Fruit fly (Drosophila melanogaster) whole organism, embryonic: ENCODE results near the gene Usp30.

Experiments
- Abd-B ChIP-seq: fragments of 200-800 bp; sonication (Bioruptor generic); optimal IDR thresholded peaks from 2 replicates; lab custom pipeline; 2018; ENCODE audit warnings: missing biosample characterization, mild to moderate bottlenecking, missing genetic modification characterization, moderate library complexity
- Aef1 ChIP-seq: fragments of 200-800 bp; sonication (Bioruptor generic); IDR thresholded peaks from 3 replicates; pipeline ENCODE4 v1.3.6; 2022; ENCODE audit warnings: missing biosample characterization, missing genetic modification characterization
- Bgb ChIP-seq: fragments of 200-800 bp; sonication (Bioruptor generic); IDR thresholded peaks from 2 replicates; pipeline ENCODE4 v1.3.6; 2022; ENCODE audit warnings: missing biosample characterization, missing genetic modification characterization; ENCODE audit not compliant: partially characterized antibody
- CG1024 ChIP-seq: fragments of 200-800 bp; sonication (Bioruptor generic); IDR thresholded peaks from 2 replicates; pipeline ENCODE4 v1.3.6; 2022; ENCODE audit warnings: missing biosample characterization, missing genetic modification characterization
- CG10321 ChIP-seq: fragments of 200-800 bp; sonication (Bioruptor generic); IDR thresholded peaks from 2 replicates; pipeline ENCODE4 v1.3.6; 2022; ENCODE audit warnings: missing biosample characterization, missing genetic modification characterization
- CG10366 ChIP-seq: fragments of 200-800 bp; sonication (Bioruptor generic); IDR thresholded peaks from 2 replicates; pipeline ENCODE4 v1.3.6; 2022; ENCODE audit warnings: missing biosample characterization, missing genetic modification characterization
- CG10543 ChIP-seq: fragments of 200-800 bp; sonication (Bioruptor generic); optimal IDR thresholded peaks from 3 replicates; lab custom pipeline; 2017; ENCODE audit warnings: missing biosample characterization, mild to moderate bottlenecking, missing genetic modification characterization, moderate library complexity
- CG11247 ChIP-seq: fragments of 200-800 bp; sonication (Bioruptor generic); IDR thresholded peaks from 2 replicates; pipeline ENCODE4 v1.3.6; 2022; ENCODE audit warnings: missing biosample characterization, missing genetic modification characterization
- CG12659 ChIP-seq: fragments of 200-800 bp; sonication (Bioruptor generic); optimal IDR thresholded peaks from 3 replicates; lab custom pipeline; 2017; ENCODE audit warnings: mild to moderate bottlenecking, missing biosample characterization, missing genetic modification reagents, missing genetic modification characterization
- CG12942 ChIP-seq: fragments of 200-800 bp; sonication (Bioruptor generic); optimal IDR thresholded peaks from 3 replicates; lab custom pipeline; 2016; ENCODE audit warnings: missing biosample characterization, missing genetic modification characterization
- CG14014 ChIP-seq: fragments of 200-800 bp; sonication (Bioruptor generic); IDR thresholded peaks from 2 replicates; pipeline ENCODE4 v1.3.6; 2022; ENCODE audit warnings: missing biosample characterization, missing genetic modification characterization
- CG1647 ChIP-seq: fragments of 200-800 bp; sonication (Bioruptor generic); optimal IDR thresholded peaks from 3 replicates; lab custom pipeline; 2016; ENCODE audit warnings: missing biosample characterization, missing genetic modification characterization
- CG16779 ChIP-seq: fragments of 200-800 bp; sonication (Bioruptor generic); IDR thresholded peaks from 2 replicates; pipeline ENCODE4 v1.3.6; 2022; ENCODE audit warnings: missing biosample characterization, missing genetic modification characterization
- CG16863 ChIP-seq: fragments of 200-800 bp; sonication (Bioruptor generic); optimal IDR thresholded peaks from 3 replicates; lab custom pipeline; 2016; ENCODE audit warnings: missing biosample characterization, missing genetic modification characterization
- CG17359 ChIP-seq: fragments of 200-800 bp; sonication (Bioruptor generic); optimal IDR thresholded peaks from 3 replicates; lab custom pipeline; 2018; ENCODE audit warnings: missing biosample characterization, mild to moderate bottlenecking, missing genetic modification characterization, moderate library complexity
- CG2120 ChIP-seq: fragments of 200-800 bp; sonication (Bioruptor generic); optimal IDR thresholded peaks from 3 replicates; lab custom pipeline; 2016; ENCODE audit warnings: missing biosample characterization, missing genetic modification characterization
- CG2889 ChIP-seq: fragments of 200-800 bp; sonication (Bioruptor generic); IDR thresholded peaks from 3 replicates; pipeline ENCODE4 v1.3.6; 2022; ENCODE audit warnings: missing biosample characterization, missing genetic modification characterization
- CG42726 ChIP-seq: fragments of 200-800 bp; sonication (Bioruptor generic); IDR thresholded peaks from 2 replicates; pipeline ENCODE4 v1.3.6; 2022; ENCODE audit warnings: missing biosample characterization, missing genetic modification characterization; ENCODE audit not compliant: partially characterized antibody
- CG4282 ChIP-seq: fragments of 200-800 bp; sonication (Bioruptor generic); optimal IDR thresholded peaks from 2 replicates; lab custom pipeline; 2016; ENCODE audit warnings: missing biosample characterization, missing genetic modification characterization
- CG4328 ChIP-seq: fragments of 200-800 bp; sonication (Bioruptor generic); optimal IDR thresholded peaks from 3 replicates; lab custom pipeline; 2017; ENCODE audit warnings: missing biosample characterization, missing genetic modification reagents, missing genetic modification characterization
- CG6683 ChIP-seq: fragments of 200-800 bp; sonication (Bioruptor generic); optimal IDR thresholded peaks from 2 replicates; lab custom pipeline; 2017; ENCODE audit warnings: missing biosample characterization, mild to moderate bottlenecking, missing genetic modification characterization, missing genetic modification reagents
- CG7786 ChIP-seq: fragments of 200-800 bp; sonication (Bioruptor generic); optimal IDR thresholded peaks from 2 replicates; lab custom pipeline; 2016; ENCODE audit warnings: missing biosample characterization, missing genetic modification characterization
- CG9609 ChIP-seq: fragments of 200-800 bp; sonication (Bioruptor generic); optimal IDR thresholded peaks from 3 replicates; lab custom pipeline; 2016; ENCODE audit warnings: missing biosample characterization, missing genetic modification characterization
- CG9727 ChIP-seq: fragments of 200-800 bp; sonication (Bioruptor generic); optimal IDR thresholded peaks from 3 replicates; lab custom pipeline; 2017; ENCODE audit warnings: missing biosample characterization, mild to moderate bottlenecking, missing genetic modification characterization
- CG9817 ChIP-seq: fragments of 200-800 bp; sonication (Bioruptor generic); optimal IDR thresholded peaks from 2 replicates; lab custom pipeline; 2018; ENCODE audit warnings: missing biosample characterization, mild to moderate bottlenecking, missing genetic modification characterization, moderate library complexity
- Dll ChIP-seq: fragments of 200-800 bp; sonication (Bioruptor generic); IDR thresholded peaks from 4 replicates; pipeline ENCODE4 v1.3.6; 2022; ENCODE audit warnings: missing biosample characterization, missing genetic modification characterization; ENCODE audit not compliant: partially characterized antibody
- Ets97D ChIP-seq: fragments of 200-800 bp; sonication (Bioruptor generic); optimal IDR thresholded peaks from 3 replicates; lab custom pipeline; 2016; ENCODE audit warnings: missing biosample characterization, missing genetic modification characterization
- Fer3 ChIP-seq: fragments of 200-800 bp; sonication (Bioruptor generic); optimal IDR thresholded peaks from 2 replicates; lab custom pipeline; 2018; ENCODE audit warnings: missing biosample characterization, mild to moderate bottlenecking, missing genetic modification characterization, moderate library complexity
- Hand ChIP-seq: fragments of 200-800 bp; sonication (Bioruptor generic); optimal IDR thresholded peaks from 2 replicates; lab custom pipeline; 2017; ENCODE audit warnings: mild to moderate bottlenecking, missing biosample characterization, missing genetic modification reagents, missing genetic modification characterization
- Hr39 ChIP-seq: fragments of >200 bp; optimal IDR thresholded peaks from 2 replicates; lab custom pipeline; 2017
- Lhr ChIP-seq: fragments of 200-800 bp; sonication (Bioruptor generic); optimal IDR thresholded peaks from 3 replicates; lab custom pipeline; 2017; ENCODE audit warnings: mild to moderate bottlenecking, missing biosample characterization, missing genetic modification reagents, missing genetic modification characterization
- MESR4 ChIP-seq: fragments of 200-800 bp; sonication (Bioruptor generic); optimal IDR thresholded peaks from 2 replicates; lab custom pipeline; 2018; ENCODE audit warnings: missing biosample characterization, mild to moderate bottlenecking, missing genetic modification characterization, moderate library complexity
- Med ChIP-seq: fragments of 200-800 bp; sonication (Bioruptor generic); peaks from one replicate; lab custom pipeline; 2016; ENCODE audit warnings: missing biosample characterization, missing genetic modification characterization, mild to moderate bottlenecking, inconsistent platforms, moderate library complexity
- Oli ChIP-seq: fragments of 200-800 bp; sonication (Bioruptor generic); optimal IDR thresholded peaks from 2 replicates; lab custom pipeline; 2018; ENCODE audit warnings: missing biosample characterization, mild to moderate bottlenecking, missing genetic modification characterization, moderate library complexity
- Side ChIP-seq: fragments of 200-800 bp; sonication (Bioruptor generic); optimal IDR thresholded peaks from 2 replicates; lab custom pipeline; 2016; ENCODE audit warnings: missing biosample characterization, missing genetic modification characterization
- Sry-β ChIP-seq: fragments of 200-800 bp; sonication (Bioruptor generic); optimal IDR thresholded peaks from 2 replicates; lab custom pipeline; 2018; ENCODE audit warnings: missing biosample characterization, mild to moderate bottlenecking, missing genetic modification characterization, moderate library complexity
- Sry-δ ChIP-seq: fragments of 200-800 bp; sonication (Bioruptor generic); optimal IDR thresholded peaks from 2 replicates; lab custom pipeline; 2016; ENCODE audit warnings: missing biosample characterization, missing genetic modification characterization
- ab ChIP-seq: fragments of 200-800 bp; sonication (Bioruptor generic); optimal IDR thresholded peaks from 2 replicates; lab custom pipeline; 2016; ENCODE audit warnings: missing biosample characterization, missing genetic modification characterization
- abd-A ChIP-seq: fragments of 200-800 bp; sonication (Bioruptor generic); optimal IDR thresholded peaks from 3 replicates; lab custom pipeline; 2019; ENCODE audit warnings: missing biosample characterization, mild to moderate bottlenecking, missing genetic modification characterization, moderate library complexity
- btn ChIP-seq: fragments of 200-800 bp; sonication (Bioruptor generic); optimal IDR thresholded peaks from 2 replicates; lab custom pipeline; 2016; ENCODE audit warnings: missing biosample characterization, missing genetic modification characterization
- chif ChIP-seq, 2 experiments: fragments of 200-800 bp; sonication (Bioruptor generic); optimal IDR thresholded peaks; 3 replicates each; lab custom pipeline; 2016; ENCODE audit warnings: missing biosample characterization in 2 of 2, missing genetic modification characterization in 2 of 2
- croc ChIP-seq: fragments of 200-800 bp; sonication (Bioruptor generic); conservative IDR thresholded peaks from 3 replicates; pipeline ENCODE4 v1.3.6; 2022; ENCODE audit warnings: missing biosample characterization, missing genetic modification characterization
- dm ChIP-seq: fragments of 200-800 bp; sonication (Bioruptor generic); optimal IDR thresholded peaks from 3 replicates; lab custom pipeline; 2016; ENCODE audit warnings: missing biosample characterization, missing genetic modification characterization
- gcm ChIP-seq: fragments of 200-800 bp; sonication (Bioruptor generic); optimal IDR thresholded peaks from 2 replicates; lab custom pipeline; 2019; ENCODE audit warnings: missing biosample characterization, mild to moderate bottlenecking, missing genetic modification characterization, moderate library complexity
- gcm2 ChIP-seq: fragments of 200-800 bp; sonication (Bioruptor generic); optimal IDR thresholded peaks from 2 replicates; lab custom pipeline; 2016; ENCODE audit warnings: missing biosample characterization, missing genetic modification characterization
- jumu ChIP-seq: fragments of 200-800 bp; sonication (Bioruptor generic); optimal IDR thresholded peaks from 3 replicates; lab custom pipeline; 2016; ENCODE audit warnings: missing biosample characterization, missing genetic modification characterization
- ken ChIP-seq: fragments of 200-800 bp; sonication (Bioruptor generic); IDR thresholded peaks from 3 replicates; pipeline ENCODE4 v1.3.6; 2022; ENCODE audit warnings: missing biosample characterization, missing genetic modification characterization
- maf-S ChIP-seq: fragments of 200-800 bp; sonication (Bioruptor generic); optimal IDR thresholded peaks from 2 replicates; lab custom pipeline; 2016; ENCODE audit warnings: missing biosample characterization, missing genetic modification characterization
- trem ChIP-seq: fragments of 200-800 bp; optimal IDR thresholded peaks from 3 replicates; lab custom pipeline; 2019; ENCODE audit warnings: missing biosample characterization, mild to moderate bottlenecking, missing genetic modification characterization, moderate library complexity
- vvl ChIP-seq: fragments of 200-800 bp; sonication (Bioruptor generic); IDR thresholded peaks from 2 replicates; pipeline ENCODE4 v1.3.6; 2022; ENCODE audit warnings: missing biosample characterization, missing genetic modification characterization
- z ChIP-seq: fragments of 200-800 bp; sonication (Bioruptor generic); IDR thresholded peaks from 3 replicates; pipeline ENCODE4 v1.3.6; 2022; ENCODE audit warnings: missing biosample characterization, missing genetic modification characterization

Usp30 gene

dm6 chrX:5883394-5883793, 3.8 kb upstream of the Usp30 start (continued):
- TF ChIP-seq CG9609 (GFP tag; lab: Kevin White, UChicago): peak; percentile 6
- peak; percentile 17 for TF ChIP-seq jumu (GFP tag; lab: Kevin White, UChicago)
- TF ChIP-seq Sry-β (GFP tag; lab: Kevin White, UChicago): no peak
- no peak for TF ChIP-seq Oli
- TF ChIP-seq z (GFP tag; lab: Robert Waterston, UW): no peak
- TF ChIP-seq dm (GFP tag; lab: Kevin White, UChicago): no peak
- TF ChIP-seq maf-S (GFP tag; lab: Kevin White, UChicago): peak; percentile 16
- TF ChIP-seq Side (GFP tag; lab: Kevin White, UChicago): peak; percentile 12
- TF ChIP-seq ken (GFP tag; lab: Robert Waterston, UW): peak; percentile 57; the same call in 2 of the 3 replicates
- TF ChIP-seq Aef1 (GFP tag; lab: Robert Waterston, UW): no peak
- no peak for TF ChIP-seq gcm2 (GFP tag; lab: Kevin White, UChicago)
- no peak for TF ChIP-seq CG2889
- TF ChIP-seq CG11247 (GFP tag; lab: Robert Waterston, UW): peak; percentile 31; the same call in 1 of the 2 replicates
- no peak for TF ChIP-seq CG6683 (GFP tag; lab: Kevin White, UChicago)
- TF ChIP-seq CG14014: peak; percentile 21; the same call in 1 of the 2 replicates
- TF ChIP-seq CG10543 (GFP tag; lab: Kevin White, UChicago): no peak
- peak; percentile 48 for TF ChIP-seq CG17359 (tag; lab: Kevin White, UChicago)
- peak; percentile 62 for TF ChIP-seq Ets97D (GFP tag; lab: Kevin White, UChicago)
- no peak for TF ChIP-seq CG1024 (GFP tag; lab: Robert Waterston, UW)
- peak; percentile 66 for TF ChIP-seq trem
- TF ChIP-seq CG9817 (tag; lab: Kevin White, UChicago): peak; percentile 25
- peak; percentile 82 for TF ChIP-seq Lhr (GFP tag; lab: Kevin White, UChicago)
- peak; percentile 25; the same call in 1 of the 3 replicates for TF ChIP-seq croc (GFP tag; lab: Robert Waterston, UW)
- TF ChIP-seq vvl (GFP tag; lab: Robert Waterston, UW): peak; percentile 82
- no peak for TF ChIP-seq CG7786 (GFP tag; lab: Kevin White, UChicago)
- TF ChIP-seq MESR4: no peak
- peak; percentile 45; the same call in 1 of the 2 replicates for TF ChIP-seq Bgb (GFP tag; lab: Robert Waterston, UW)
- no peak for TF ChIP-seq CG1647 (GFP tag; lab: Kevin White, UChicago)
- TF ChIP-seq Hr39 (lab: Kevin White, UChicago): no peak
- no peak for TF ChIP-seq CG4328 (GFP tag; lab: Kevin White, UChicago)
- peak; percentile 38 for TF ChIP-seq Sry-δ
- TF ChIP-seq Fer3 (tag; lab: Kevin White, UChicago): peak; percentile 15
- no peak for TF ChIP-seq CG12942 (GFP tag; lab: Kevin White, UChicago)
- TF ChIP-seq ab (GFP tag; lab: Kevin White, UChicago): no peak
- TF ChIP-seq CG12659 (GFP tag; lab: Kevin White, UChicago): peak; percentile 45
- TF ChIP-seq CG10366 (GFP tag; lab: Robert Waterston, UW): no peak
- TF ChIP-seq CG16779 (GFP tag; lab: Robert Waterston, UW): peak; percentile 45; the same call in 1 of the 2 replicates
- TF ChIP-seq CG10321 (GFP tag; lab: Robert Waterston, UW): no peak
- TF ChIP-seq gcm (GFP tag; lab: Kevin White, UChicago): no peak
- peak; percentile 50 for TF ChIP-seq CG2120 (GFP tag; lab: Kevin White, UChicago)
- TF ChIP-seq Hand (GFP tag; lab: Kevin White, UChicago): no peak
- peak; percentile 2 for TF ChIP-seq Abd-B (GFP tag; lab: Kevin White, UChicago)
- TF ChIP-seq CG9727 (GFP tag; lab: Kevin White, UChicago): no peak
- peak in 1 of 2 experiments; percentile 64 for TF ChIP-seq chif (GFP tag; optimal IDR thresholded peaks at IDR 0.05; lab: Kevin White, UChicago)
- TF ChIP-seq btn (GFP tag; lab: Kevin White, UChicago): no peak
- no peak for TF ChIP-seq abd-A (tag; lab: Kevin White, UChicago)
- TF ChIP-seq Med (GFP tag; lab: Kevin White, UChicago): peak; percentile 86
- peak; percentile 79; the same call in 1 of the 2 replicates for TF ChIP-seq CG42726 (GFP tag; lab: Robert Waterston, UW)
- no peak for TF ChIP-seq Dll (GFP tag; lab: Robert Waterston, UW)
- no peak for TF ChIP-seq CG4282 (GFP tag; lab: Kevin White, UChicago)
- TF ChIP-seq CG16863 (GFP tag; lab: Kevin White, UChicago): peak; percentile 20
